Fruit fly (Drosophila melanogaster) whole organism, pupa: ENCODE measurements around the gene scramb2.

Experiments used
- CG14655 ChIP-seq: fragments of 200-800 bp; sonication (Bioruptor generic); optimal IDR thresholded peaks from 3 replicates; lab custom pipeline; 2017; ENCODE audit warnings: mild to moderate bottlenecking, missing biosample characterization, missing genetic modification reagents, missing genetic modification characterization
- CG15710 ChIP-seq: fragments of 200-800 bp; sonication (Bioruptor generic); optimal IDR thresholded peaks from 2 replicates; lab custom pipeline; 2018; ENCODE audit warnings: missing biosample characterization, mild to moderate bottlenecking, missing genetic modification characterization, moderate library complexity
- CG17806 ChIP-seq: fragments of 200-800 bp; sonication (Bioruptor generic); optimal IDR thresholded peaks from 2 replicates; lab custom pipeline; 2018; ENCODE audit warnings: missing biosample characterization, mild to moderate bottlenecking, missing genetic modification characterization, moderate library complexity
- CG32121 ChIP-seq: fragments of 200-800 bp; sonication (Bioruptor generic); IDR thresholded peaks from 2 replicates; pipeline ENCODE4 v1.3.6; 2022; ENCODE audit warnings: missing biosample characterization, missing genetic modification characterization
- CG4496 ChIP-seq: fragments of 200-800 bp; sonication (Bioruptor generic); IDR thresholded peaks from 3 replicates; pipeline ENCODE4 v1.3.6; 2022; ENCODE audit warnings: missing biosample characterization, missing genetic modification characterization
- CG8301 ChIP-seq: fragments of 200-800 bp; sonication (Bioruptor generic); optimal IDR thresholded peaks from 2 replicates; lab custom pipeline; 2018; ENCODE audit warnings: missing biosample characterization, mild to moderate bottlenecking, missing genetic modification characterization
- fd96Ca ChIP-seq: fragments of 200-800 bp; sonication (Bioruptor generic); IDR thresholded peaks from 3 replicates; pipeline ENCODE4 v1.3.6; 2022; ENCODE audit warnings: missing biosample characterization, missing genetic modification characterization
- rn ChIP-seq: fragments of 200-800 bp; sonication (Bioruptor generic); IDR thresholded peaks from 2 replicates; pipeline ENCODE4 v1.3.6; 2022; ENCODE audit warnings: missing biosample characterization, missing genetic modification characterization

DNA sequence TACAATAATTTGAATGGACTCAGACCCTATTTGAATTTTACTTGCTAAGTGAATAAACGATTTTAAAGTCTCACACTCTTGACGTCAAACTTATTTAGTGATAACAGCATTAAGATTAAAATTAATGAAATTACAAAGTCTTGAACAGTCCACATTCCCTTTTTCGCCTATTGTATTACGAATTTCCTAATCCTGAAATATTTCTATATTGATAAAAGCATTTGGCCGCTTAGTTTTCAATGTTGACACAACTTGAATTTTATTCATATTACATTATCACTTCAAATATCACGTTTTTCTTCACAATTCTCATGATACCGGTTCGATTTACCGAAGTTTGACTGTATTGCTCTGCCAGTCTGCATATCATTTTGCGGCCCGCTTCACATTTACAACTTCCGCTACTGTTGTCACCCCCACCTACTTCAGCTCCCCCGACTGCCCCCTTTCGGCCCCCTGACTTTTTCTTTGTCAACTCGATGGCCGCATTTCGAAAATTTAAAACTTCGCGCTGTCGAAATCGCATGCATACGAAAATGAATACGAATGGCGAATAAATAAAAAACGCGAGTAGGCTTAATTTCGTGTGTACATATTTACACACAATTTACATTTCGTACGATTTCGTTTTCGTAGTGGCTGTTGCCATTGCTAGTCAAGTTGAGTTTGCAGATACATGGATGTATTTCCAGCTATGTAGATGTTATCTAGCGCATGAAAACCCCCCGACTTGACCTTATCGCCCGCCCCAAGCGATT is 32.0 kb upstream of the scramb2 start:
- TF ChIP-seq CG17806 (peak; percentile 16), CG8301 (peak; percentile 56), CG32121 (GFP tag; lab: Robert Waterston, UW) (no peak), CG15710 (tag; lab: Kevin White, UChicago) (peak; percentile 47), fd96Ca (GFP tag; lab: Robert Waterston, UW) (no peak), rn (GFP tag; lab: Robert Waterston, UW) (no peak), CG4496 (GFP tag; lab: Robert Waterston, UW) (no peak; the same call in 2 of the 3 replicates), CG14655 (GFP tag; lab: Kevin White, UChicago) (peak; percentile 32)
